Fruit fly (Drosophila melanogaster): ENCODE data around the gene PGRP-SB2.

The PGRP-SB2 gene

dm6 chr3L:16769866-16770265 is 43.5 kb downstream of the PGRP-SB2 start (continued):
- TF ChIP-seq CG31224 (GFP tag; IDR thresholded peaks at IDR 0.05) (no peak), CG10321 (GFP tag; IDR thresholded peaks at IDR 0.05) (no peak), jumu (GFP tag; optimal IDR thresholded peaks at IDR 0.05) (peak; percentile 3), CG17568 (GFP tag; optimal IDR thresholded peaks at IDR 0.05) (peak; percentile 25), luna (GFP tag; optimal IDR thresholded peaks at IDR 0.05) (no peak), CG31388 (GFP tag; optimal IDR thresholded peaks at IDR 0.05) (no peak), unpg (GFP tag; optimal IDR thresholded peaks at IDR 0.05) (no peak), ase (GFP tag; IDR thresholded peaks at IDR 0.05) (peak; percentile 57; the same call in 2 of the 3 replicates), CG2712 (tag; optimal IDR thresholded peaks at IDR 0.05) (peak; percentile 7), CG18011 (GFP tag; optimal IDR thresholded peaks at IDR 0.05) (no peak), fd102C (GFP tag; optimal IDR thresholded peaks at IDR 0.05) (peak; percentile 46), CkIIα-i1 (GFP tag; IDR thresholded peaks at IDR 0.05) (no peak), dmrt11E (tag; optimal IDR thresholded peaks at IDR 0.05) (no peak), HHEX (GFP tag; optimal IDR thresholded peaks at IDR 0.05) (no peak), CG8765 (GFP tag; IDR thresholded peaks at IDR 0.05) (no peak), CG3995 (GFP tag; optimal IDR thresholded peaks at IDR 0.05) (no peak), gem (tag; optimal IDR thresholded peaks at IDR 0.05) (no peak), CrebB (tag; optimal IDR thresholded peaks at IDR 0.05) (no peak), CG17829 (tag; optimal IDR thresholded peaks at IDR 0.05) (no peak), crc (GFP tag; optimal IDR thresholded peaks at IDR 0.05) (no peak), CG15011 (GFP tag; optimal IDR thresholded peaks at IDR 0.05) (no peak), Max (GFP tag; optimal IDR thresholded peaks at IDR 0.05) (no peak), CG8478 (optimal IDR thresholded peaks at IDR 0.05) (no peak), kay (GFP tag; optimal IDR thresholded peaks at IDR 0.05) (no peak), CG2116 (GFP tag; optimal IDR thresholded peaks at IDR 0.05) (peak; percentile 16), sisA (GFP tag; IDR thresholded peaks at IDR 0.05) (no peak), vvl (GFP tag; IDR thresholded peaks at IDR 0.05) (peak; percentile 63; the same call in 1 of the 2 replicates), CG3163 (GFP tag; optimal IDR thresholded peaks at IDR 0.05) (no peak), Doc2 (GFP tag; IDR thresholded peaks at IDR 0.05) (no peak), yki (optimal IDR thresholded peaks at IDR 0.05) (no peak), pan (optimal IDR thresholded peaks at IDR 0.05) (no peak), pan (GFP tag; optimal IDR thresholded peaks at IDR 0.05 in 1 of 2, IDR thresholded peaks at IDR 0.05 in 1 of 2) (no peak), CG34422 (GFP tag; IDR thresholded peaks at IDR 0.05) (peak; percentile 47; the same call in 2 of the 3 replicates), row (GFP tag; IDR thresholded peaks at IDR 0.05) (no peak), CG15073 (GFP tag; optimal IDR thresholded peaks at IDR 0.05) (no peak), dan (GFP tag; IDR thresholded peaks at IDR 0.05) (no peak), CG3281 (GFP tag; optimal IDR thresholded peaks at IDR 0.05) (peak; percentile 13), CG6689 (GFP tag; IDR thresholded peaks at IDR 0.05) (no peak), btn (GFP tag; optimal IDR thresholded peaks at IDR 0.05) (no peak), CG11723 (GFP tag; optimal IDR thresholded peaks at IDR 0.05) (peak; percentile 17), nau (GFP tag; optimal IDR thresholded peaks at IDR 0.05) (no peak), onecut (GFP tag; IDR thresholded peaks at IDR 0.05) (peak; percentile 73), CG10543 (GFP tag; optimal IDR thresholded peaks at IDR 0.05) (no peak), gce (GFP tag; IDR thresholded peaks at IDR 0.05) (0 out of 3 replicates have a peak, but pooled peaks have one; percentile 59), pzg (GFP tag; optimal IDR thresholded peaks at IDR 0.05) (no peak), Ravus (GFP tag; IDR thresholded peaks at IDR 0.05) (no peak), chm (GFP tag; IDR thresholded peaks at IDR 0.05) (peak; percentile 49; the same call in 1 of the 2 replicates), CG30431 (GFP tag; optimal IDR thresholded peaks at IDR 0.05) (no peak), fd3F (GFP tag; optimal IDR thresholded peaks at IDR 0.05) (no peak), D (optimal IDR thresholded peaks at IDR 0.05) (no peak), D (GFP tag; optimal IDR thresholded peaks at IDR 0.05) (peak; percentile 19), ap (GFP tag; IDR thresholded peaks at IDR 0.05) (no peak), Hmr (GFP tag; optimal IDR thresholded peaks at IDR 0.05) (no peak), Hr3 (GFP tag; optimal IDR thresholded peaks at IDR 0.05) (no peak)
